Fruit fly (Drosophila melanogaster) whole organism, embryonic: ENCODE measurements around the gene uncNacbeta.

ENCODE experiments used
- Atf-2 ChIP-seq: fragments of 200-800 bp; sonication (Bioruptor generic); optimal IDR thresholded peaks from 2 replicates; lab custom pipeline; 2016; ENCODE audit warnings: missing biosample characterization, missing genetic modification characterization
- CG13296 ChIP-seq: fragments of 200-800 bp; sonication (Bioruptor generic); optimal IDR thresholded peaks from 3 replicates; lab custom pipeline; 2018; ENCODE audit warnings: missing biosample characterization, mild to moderate bottlenecking, missing genetic modification characterization
- CG17361 ChIP-seq: fragments of 200-800 bp; sonication (Bioruptor generic); IDR thresholded peaks from 3 replicates; pipeline ENCODE4 v1.3.6; 2022; ENCODE audit warnings: missing biosample characterization, missing genetic modification characterization
- CG3065 ChIP-seq: fragments of 200-800 bp; sonication (Bioruptor generic); optimal IDR thresholded peaks from 2 replicates; lab custom pipeline; 2016; ENCODE audit warnings: missing biosample characterization, missing genetic modification characterization
- CG33213 ChIP-seq: fragments of 200-800 bp; sonication (Bioruptor generic); optimal IDR thresholded peaks from 3 replicates; lab custom pipeline; 2016; ENCODE audit warnings: missing biosample characterization, missing genetic modification characterization
- CG42726 ChIP-seq: fragments of 200-800 bp; sonication (Bioruptor generic); IDR thresholded peaks from 2 replicates; pipeline ENCODE4 v1.3.6; 2022; ENCODE audit warnings: missing biosample characterization, missing genetic modification characterization; ENCODE audit not compliant: partially characterized antibody
- CG4328 ChIP-seq: fragments of 200-800 bp; sonication (Bioruptor generic); optimal IDR thresholded peaks from 3 replicates; lab custom pipeline; 2017; ENCODE audit warnings: missing biosample characterization, missing genetic modification reagents, missing genetic modification characterization
- CG5245 ChIP-seq: fragments of 200-800 bp; sonication (Bioruptor generic); optimal IDR thresholded peaks from 3 replicates; lab custom pipeline; 2016; ENCODE audit warnings: missing biosample characterization, missing genetic modification characterization
- CG6254 ChIP-seq: fragments of 200-800 bp; sonication (Bioruptor generic); optimal IDR thresholded peaks from 3 replicates; lab custom pipeline; 2017; ENCODE audit warnings: mild to moderate bottlenecking, missing biosample characterization, missing genetic modification reagents, missing genetic modification characterization
- CG7357 ChIP-seq: fragments of 200-800 bp; sonication (Bioruptor generic); IDR thresholded peaks from 3 replicates; pipeline ENCODE4 v1.3.6; 2022; ENCODE audit warnings: missing biosample characterization, missing genetic modification characterization
- CG8281 ChIP-seq: fragments of 200-800 bp; sonication (Bioruptor generic); optimal IDR thresholded peaks from 2 replicates; lab custom pipeline; 2018; ENCODE audit warnings: missing biosample characterization, mild to moderate bottlenecking, missing genetic modification characterization, moderate library complexity
- CG8765 ChIP-seq: fragments of 200-800 bp; sonication (Bioruptor generic); IDR thresholded peaks from 2 replicates; pipeline ENCODE4 v1.3.6; 2022; ENCODE audit warnings: missing biosample characterization, missing genetic modification characterization
- Camta ChIP-seq: fragments of 200-800 bp; sonication (Bioruptor generic); optimal IDR thresholded peaks from 2 replicates; lab custom pipeline; 2016; ENCODE audit warnings: missing biosample characterization, missing genetic modification characterization
- Drgx ChIP-seq: fragments of 200-800 bp; sonication (Bioruptor generic); IDR thresholded peaks from 2 replicates; pipeline ENCODE4 v1.3.6; 2022; ENCODE audit warnings: missing biosample characterization, missing genetic modification characterization
- Elba2 ChIP-seq: fragments of 200-800 bp; sonication (Bioruptor generic); optimal IDR thresholded peaks from 3 replicates; lab custom pipeline; 2016; ENCODE audit warnings: missing biosample characterization, missing genetic modification characterization
- Ets65A ChIP-seq: fragments of 200-800 bp; sonication (Bioruptor generic); peaks from one replicate; lab custom pipeline; 2016; ENCODE audit warnings: missing biosample characterization, missing genetic modification characterization
- GATAe ChIP-seq: fragments of 200-800 bp; sonication (Bioruptor generic); conservative IDR thresholded peaks from 2 replicates; pipeline ENCODE4 v1.3.6; 2022; ENCODE audit warnings: missing biosample characterization, missing genetic modification characterization
- H15 ChIP-seq: fragments of 200-800 bp; sonication (Bioruptor generic); IDR thresholded peaks from 3 replicates; pipeline ENCODE4 v1.3.6; 2022; ENCODE audit warnings: missing biosample characterization, missing genetic modification characterization
- Lpt ChIP-seq: fragments of >200 bp; optimal IDR thresholded peaks from 2 replicates; lab custom pipeline; 2018; ENCODE audit warnings: missing biosample characterization, missing genetic modification characterization
- MESR4 ChIP-seq: fragments of 200-800 bp; sonication (Bioruptor generic); optimal IDR thresholded peaks from 2 replicates; lab custom pipeline; 2018; ENCODE audit warnings: missing biosample characterization, mild to moderate bottlenecking, missing genetic modification characterization, moderate library complexity
- Mrtf ChIP-seq: fragments of 200-800 bp; sonication (Bioruptor generic); IDR thresholded peaks from 3 replicates; pipeline ENCODE4 v1.3.6; 2022; ENCODE audit warnings: missing biosample characterization, missing genetic modification characterization
- NfI ChIP-seq: fragments of 200-800 bp; sonication (Bioruptor generic); optimal IDR thresholded peaks from 3 replicates; lab custom pipeline; 2018; ENCODE audit warnings: missing biosample characterization, mild to moderate bottlenecking, missing genetic modification characterization, moderate library complexity
- Ravus ChIP-seq: fragments of 200-800 bp; sonication (Bioruptor generic); IDR thresholded peaks from 2 replicates; pipeline ENCODE4 v1.3.6; 2022; ENCODE audit warnings: missing biosample characterization, missing genetic modification characterization
- Sox100B ChIP-seq: fragments of 200-800 bp; sonication (Bioruptor generic); optimal IDR thresholded peaks from 3 replicates; lab custom pipeline; 2018; ENCODE audit warnings: missing biosample characterization, mild to moderate bottlenecking, missing genetic modification characterization
- ato ChIP-seq: fragments of 200-800 bp; sonication (Bioruptor generic); IDR thresholded peaks from 2 replicates; pipeline ENCODE4 v1.3.6; 2022; ENCODE audit warnings: missing biosample characterization, missing genetic modification characterization; ENCODE audit not compliant: partially characterized antibody
- br ChIP-seq: fragments of >200 bp; optimal IDR thresholded peaks from 2 replicates; lab custom pipeline; 2017
- bsh ChIP-seq, 2 experiments: fragments of 200-800 bp; sonication (Bioruptor generic); optimal IDR thresholded peaks; 2 replicates each; lab custom pipeline; 2017 to 2018; ENCODE audit warnings: mild to moderate bottlenecking in 2 of 2, missing biosample characterization in 2 of 2, missing genetic modification characterization in 2 of 2, moderate library complexity in 1 of 2
- cato ChIP-seq: fragments of 200-800 bp; sonication (Bioruptor generic); optimal IDR thresholded peaks from 2 replicates; lab custom pipeline; 2016; ENCODE audit warnings: missing biosample characterization, missing genetic modification characterization, borderline replicate concordance
- chif ChIP-seq, 2 experiments: fragments of 200-800 bp; sonication (Bioruptor generic); optimal IDR thresholded peaks; 3 replicates each; lab custom pipeline; 2016; ENCODE audit warnings: missing biosample characterization in 2 of 2, missing genetic modification characterization in 2 of 2
- dimm ChIP-seq: fragments of 200-800 bp; sonication (Bioruptor generic); IDR thresholded peaks from 2 replicates; pipeline ENCODE4 v1.3.6; 2022; ENCODE audit warnings: missing biosample characterization, missing genetic modification characterization
- fru ChIP-seq: fragments of >200 bp; optimal IDR thresholded peaks from 2 replicates; lab custom pipeline; 2017
- nerfin-2 ChIP-seq: fragments of 200-800 bp; sonication (Bioruptor generic); IDR thresholded peaks from 2 replicates; pipeline ENCODE4 v1.3.6; 2022; ENCODE audit warnings: missing biosample characterization, missing genetic modification characterization; ENCODE audit not compliant: partially characterized antibody
- nom ChIP-seq: fragments of 200-800 bp; sonication (Bioruptor generic); optimal IDR thresholded peaks from 2 replicates; lab custom pipeline; 2017; ENCODE audit warnings: missing biosample characterization, missing genetic modification characterization, mild to moderate bottlenecking, moderate library complexity, missing genetic modification reagents
- run ChIP-seq: fragments of 200-800 bp; sonication (Bioruptor generic); optimal IDR thresholded peaks from 3 replicates; lab custom pipeline; 2018; ENCODE audit warnings: missing biosample characterization, mild to moderate bottlenecking, missing genetic modification characterization
- sens ChIP-seq: fragments of 200-800 bp; sonication (Bioruptor generic); peaks from one replicate; lab custom pipeline; 2016; ENCODE audit warnings: missing biosample characterization, missing genetic modification characterization
- sim ChIP-seq: fragments of 200-800 bp; sonication (Bioruptor generic); IDR thresholded peaks from 2 replicates; pipeline ENCODE4 v1.3.6; 2022; ENCODE audit warnings: missing biosample characterization, missing genetic modification characterization
- stc ChIP-seq: fragments of 200-800 bp; sonication (Bioruptor generic); IDR thresholded peaks from 2 replicates; pipeline ENCODE4 v1.3.6; 2022; ENCODE audit warnings: missing biosample characterization, missing genetic modification characterization
- tio ChIP-seq: fragments of 200-800 bp; sonication (Bioruptor generic); optimal IDR thresholded peaks from 2 replicates; lab custom pipeline; 2017; ENCODE audit warnings: missing biosample characterization, missing genetic modification characterization, inconsistent platforms
- toy ChIP-seq: fragments of 200-800 bp; sonication (Bioruptor generic); IDR thresholded peaks from 2 replicates; pipeline ENCODE4 v1.3.6; 2022; ENCODE audit warnings: missing biosample characterization, missing genetic modification characterization
- twi ChIP-seq: fragments of 200-800 bp; optimal IDR thresholded peaks from 2 replicates; lab custom pipeline; 2019; ENCODE audit warnings: missing biosample characterization, mild to moderate bottlenecking, missing genetic modification characterization, moderate library complexity

uncNacbeta gene

DNA sequence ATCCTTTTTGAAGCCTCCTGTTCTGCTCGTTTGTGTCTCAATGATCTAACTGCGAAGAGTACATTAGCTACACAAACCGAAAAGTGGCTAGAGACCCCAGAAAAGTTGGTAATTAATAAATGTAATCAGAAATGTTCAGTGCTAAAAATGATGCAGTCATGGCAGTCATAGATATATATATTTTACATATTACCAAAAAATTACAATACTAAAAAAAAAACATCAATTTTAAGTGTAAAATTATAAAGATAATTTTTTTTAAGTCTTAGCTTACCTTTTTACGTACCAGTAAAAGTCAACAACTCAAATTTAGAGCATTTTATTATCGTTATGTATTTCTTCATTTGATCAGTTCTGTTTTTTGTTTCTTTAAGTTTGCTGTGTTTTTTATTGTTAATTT lies 49.2 kb upstream of the uncNacbeta start:
- TF ChIP-seq ato (GFP tag; lab: Robert Waterston, UW) = no peak
- no peak for TF ChIP-seq Lpt (GFP tag; lab: Kevin White, UChicago)
- no peak for TF ChIP-seq Ravus (GFP tag; lab: Robert Waterston, UW)
- TF ChIP-seq Atf-2 (GFP tag; lab: Kevin White, UChicago) = no peak
- TF ChIP-seq GATAe = no peak
- no peak for TF ChIP-seq cato (GFP tag; lab: Kevin White, UChicago)
- TF ChIP-seq NfI (GFP tag; lab: Kevin White, UChicago) = no peak
- TF ChIP-seq twi (tag; lab: Kevin White, UChicago) = no peak

dm6 chr2L:609497-609896 lies 45.9 kb upstream of the uncNacbeta start:
- no peak for TF ChIP-seq Elba2 (GFP tag; lab: Kevin White, UChicago)
- peak; percentile 77 for TF ChIP-seq Ets65A (GFP tag; lab: Kevin White, UChicago)
- no peak for TF ChIP-seq CG7357 (GFP tag; lab: Robert Waterston, UW)
- TF ChIP-seq tio (GFP tag; lab: Kevin White, UChicago) = no peak
- no peak for TF ChIP-seq H15 (GFP tag; lab: Robert Waterston, UW)
- peak; percentile 6 for TF ChIP-seq sens
- no peak for TF ChIP-seq Mrtf (GFP tag; lab: Robert Waterston, UW)
- no peak for TF ChIP-seq CG3065 (GFP tag; lab: Kevin White, UChicago)
- TF ChIP-seq bsh (GFP tag; optimal IDR thresholded peaks at IDR 0.05; lab: Kevin White, UChicago) = peak in 1 of 2 experiments; percentile 57
- no peak for TF ChIP-seq nerfin-2 (GFP tag; lab: Robert Waterston, UW)
- no peak for TF ChIP-seq fru
- no peak for TF ChIP-seq chif (GFP tag; optimal IDR thresholded peaks at IDR 0.05; lab: Kevin White, UChicago)
- no peak for TF ChIP-seq Camta (GFP tag; lab: Kevin White, UChicago)
- no peak for TF ChIP-seq dimm (GFP tag; lab: Robert Waterston, UW)
- TF ChIP-seq nom = peak; percentile 28
- TF ChIP-seq toy (GFP tag; lab: Robert Waterston, UW) = no peak
- TF ChIP-seq sim (GFP tag; lab: Robert Waterston, UW) = no peak
- no peak for TF ChIP-seq br (lab: Kevin White, UChicago)
- TF ChIP-seq stc (GFP tag; lab: Robert Waterston, UW) = no peak
- no peak for TF ChIP-seq CG8765 (GFP tag; lab: Robert Waterston, UW)
- no peak for TF ChIP-seq CG6254 (GFP tag; lab: Kevin White, UChicago)
- no peak for TF ChIP-seq CG5245 (GFP tag; lab: Kevin White, UChicago)

- TF ChIP-seq Ets65A (GFP tag; lab: Kevin White, UChicago) (peak; percentile 56), Drgx (GFP tag; lab: Robert Waterston, UW) (peak; percentile 62), bsh (GFP tag; optimal IDR thresholded peaks at IDR 0.05; lab: Kevin White, UChicago) (peak in 1 of 2 experiments; percentile 40), nom (peak; percentile 56), CG8281 (tag; lab: Kevin White, UChicago) (no peak), CG17361 (GFP tag; lab: Robert Waterston, UW) (0 out of 3 replicates have a peak, but pooled peaks have one; percentile 24)
These were observed 44.5 kb upstream of the uncNacbeta start for dm6 chr2L:608143-608542.

dm6 chr2L:606952-607351 lies 43.3 kb upstream of the uncNacbeta start:
- TF ChIP-seq CG42726 (GFP tag; lab: Robert Waterston, UW) (no peak), run (no peak), Lpt (GFP tag; lab: Kevin White, UChicago) (no peak), CG33213 (GFP tag; lab: Kevin White, UChicago) (no peak), Sox100B (GFP tag; lab: Kevin White, UChicago) (no peak), MESR4 (no peak), CG13296 (GFP tag; lab: Kevin White, UChicago) (no peak), CG4328 (GFP tag; lab: Kevin White, UChicago) (no peak)
